Worm (Caenorhabditis elegans) whole organism, L3 larva: ENCODE measurements around the gene Y66C5A.2.

Experiments used
- R02D3.7 ChIP-seq: fragments of 150-350 bp; optimal IDR thresholded peaks from 2 replicates; lab custom pipeline; 2014; ENCODE audit warnings: missing biosample characterization, missing genetic modification characterization
- ZK546.5 ChIP-seq: sonication (generic microtip); optimal IDR thresholded peaks from 2 replicates; lab custom pipeline; 2017; ENCODE audit warnings: missing biosample characterization, missing genetic modification characterization
- aly-2 ChIP-seq: fragments of 150-350 bp; optimal IDR thresholded peaks from 2 replicates; lab custom pipeline; 2014; ENCODE audit warnings: missing biosample characterization, missing genetic modification characterization
- ama-1 ChIP-seq: fragments of 150-350 bp; optimal IDR thresholded peaks from 2 replicates; lab custom pipeline; 2018
- ceh-16 ChIP-seq: sonication (generic microtip); optimal IDR thresholded peaks from 2 replicates; lab custom pipeline; 2017; ENCODE audit warnings: missing biosample characterization, missing genetic modification characterization
- ceh-28 ChIP-seq: fragments of 150-350 bp; optimal IDR thresholded peaks from 2 replicates; lab custom pipeline; 2014; ENCODE audit warnings: missing biosample characterization, missing genetic modification reagents, missing genetic modification characterization
- ceh-82 ChIP-seq: fragments of 150-350 bp; optimal IDR thresholded peaks from 2 replicates; lab custom pipeline; 2014; ENCODE audit warnings: missing biosample characterization, missing genetic modification characterization
- ceh-9 ChIP-seq: sonication (generic microtip); optimal IDR thresholded peaks from 2 replicates; lab custom pipeline; 2018; ENCODE audit warnings: missing biosample characterization, missing genetic modification characterization
- daf-12 ChIP-seq: fragments of 150-350 bp; optimal IDR thresholded peaks from 2 replicates; lab custom pipeline; 2014; ENCODE audit warnings: missing biosample characterization, missing genetic modification reagents, missing genetic modification characterization
- egl-27 ChIP-seq: sonication (generic microtip); optimal IDR thresholded peaks from 4 replicates; lab custom pipeline; 2017; ENCODE audit warnings: missing biosample characterization, missing genetic modification reagents, missing genetic modification characterization
- egl-5 ChIP-seq: fragments of 150-350 bp; optimal IDR thresholded peaks from 2 replicates; lab custom pipeline; 2017; ENCODE audit warnings: missing biosample characterization, missing genetic modification reagents, missing genetic modification characterization, inconsistent platforms
- elt-1 ChIP-seq: fragments of 150-350 bp; optimal IDR thresholded peaks from 2 replicates; lab custom pipeline; 2014; ENCODE audit warnings: missing biosample characterization, missing genetic modification characterization
- elt-2 ChIP-seq: sonication (generic microtip); optimal IDR thresholded peaks from 2 replicates; lab custom pipeline; 2016; ENCODE audit warnings: missing genetic modification reagents, mild to moderate bottlenecking, missing genetic modification characterization, missing compliant biosample characterization
- elt-3 ChIP-seq, 3 experiments: fragments of 150-350 bp in 1 of 3; sonication (generic microtip) in 2 of 3; optimal IDR thresholded peaks; 2 replicates in 2 of 3; 4 replicates in 1 of 3; lab custom pipeline; 2014 to 2017; ENCODE audit warnings: missing biosample characterization in 3 of 3, missing genetic modification characterization in 3 of 3
- eor-1 ChIP-seq, 2 experiments: fragments of 150-350 bp; optimal IDR thresholded peaks; 2 replicates each; lab custom pipeline; 2014 to 2018; ENCODE audit warnings: missing biosample characterization in 2 of 2, missing genetic modification characterization in 2 of 2
- fkh-10 ChIP-seq: sonication (generic microtip); optimal IDR thresholded peaks from 2 replicates; lab custom pipeline; 2017; ENCODE audit warnings: missing biosample characterization, missing genetic modification reagents, missing genetic modification characterization
- fkh-2 ChIP-seq: fragments of 150-350 bp; optimal IDR thresholded peaks from 2 replicates; lab custom pipeline; 2014; ENCODE audit warnings: missing biosample characterization, missing genetic modification reagents, missing genetic modification characterization
- fos-1 ChIP-seq: fragments of 150-350 bp; optimal IDR thresholded peaks from 2 replicates; lab custom pipeline; 2014; ENCODE audit warnings: missing biosample characterization, missing genetic modification characterization
- hmg-11 ChIP-seq: sonication (generic microtip); optimal IDR thresholded peaks from 2 replicates; lab custom pipeline; 2016; ENCODE audit warnings: missing genetic modification characterization, missing compliant biosample characterization
- jun-1 ChIP-seq: fragments of 150-350 bp; optimal IDR thresholded peaks from 2 replicates; lab custom pipeline; 2014; ENCODE audit warnings: missing biosample characterization, missing genetic modification reagents, missing genetic modification characterization
- lin-15B ChIP-seq: fragments of 150-350 bp; optimal IDR thresholded peaks from 2 replicates; lab custom pipeline; 2014; ENCODE audit warnings: missing biosample characterization, missing genetic modification characterization
- lin-39 ChIP-seq: fragments of 150-350 bp; optimal IDR thresholded peaks from 2 replicates; lab custom pipeline; 2018; ENCODE audit warnings: missing biosample characterization, missing genetic modification reagents, missing genetic modification characterization
- mdl-1 ChIP-seq: fragments of 150-350 bp; optimal IDR thresholded peaks from 2 replicates; lab custom pipeline; 2014; ENCODE audit warnings: missing biosample characterization, missing genetic modification characterization
- mml-1 ChIP-seq: fragments of 150-350 bp; sonication (generic microtip); optimal IDR thresholded peaks from 3 replicates; lab custom pipeline; 2014; ENCODE audit warnings: missing biosample characterization, missing genetic modification characterization
- nfya-1 ChIP-seq: sonication (generic microtip); optimal IDR thresholded peaks from 2 replicates; lab custom pipeline; 2017; ENCODE audit warnings: missing genetic modification characterization, mild to moderate bottlenecking, missing compliant biosample characterization, antibody characterized with exemption, moderate library complexity; ENCODE audit not compliant: insufficient read depth
- nhr-11 ChIP-seq: fragments of 150-350 bp; optimal IDR thresholded peaks from 2 replicates; lab custom pipeline; 2014; ENCODE audit warnings: missing biosample characterization, missing genetic modification characterization
- nhr-12 ChIP-seq: fragments of 150-350 bp; optimal IDR thresholded peaks from 2 replicates; lab custom pipeline; 2014; ENCODE audit warnings: missing biosample characterization, missing genetic modification characterization
- nhr-23 ChIP-seq: fragments of 150-350 bp; optimal IDR thresholded peaks from 2 replicates; lab custom pipeline; 2014; ENCODE audit warnings: missing biosample characterization, missing genetic modification reagents, missing genetic modification characterization
- nhr-237 ChIP-seq: fragments of 150-350 bp; optimal IDR thresholded peaks from 2 replicates; lab custom pipeline; 2014; ENCODE audit warnings: missing biosample characterization, missing genetic modification characterization
- nhr-25 ChIP-seq: sonication (generic microtip); optimal IDR thresholded peaks from 2 replicates; lab custom pipeline; 2017; ENCODE audit warnings: missing biosample characterization, missing genetic modification characterization
- nhr-28 ChIP-seq: fragments of 150-350 bp; optimal IDR thresholded peaks from 2 replicates; lab custom pipeline; 2014; ENCODE audit warnings: missing biosample characterization, missing genetic modification characterization
- nhr-43 ChIP-seq: sonication (generic microtip); optimal IDR thresholded peaks from 2 replicates; lab custom pipeline; 2016; ENCODE audit warnings: mild to moderate bottlenecking, missing genetic modification characterization, missing compliant biosample characterization; ENCODE audit not compliant: poor library complexity, severe bottlenecking
- nhr-67 ChIP-seq: fragments of 150-350 bp; optimal IDR thresholded peaks from 2 replicates; lab custom pipeline; 2014; ENCODE audit warnings: missing biosample characterization, missing genetic modification characterization
- nhr-76 ChIP-seq: fragments of 150-350 bp; sonication (generic microtip); optimal IDR thresholded peaks from 5 replicates; lab custom pipeline; 2014; ENCODE audit warnings: missing biosample characterization, missing genetic modification characterization
- nhr-77 ChIP-seq: fragments of 150-350 bp; optimal IDR thresholded peaks from 2 replicates; lab custom pipeline; 2014; ENCODE audit warnings: missing biosample characterization, missing genetic modification characterization
- pha-4 ChIP-seq: fragments of 150-350 bp; optimal IDR thresholded peaks from 2 replicates; lab custom pipeline; 2014; ENCODE audit warnings: missing biosample characterization, missing genetic modification reagents, missing genetic modification characterization
- pqm-1 ChIP-seq: fragments of 150-350 bp; optimal IDR thresholded peaks from 2 replicates; lab custom pipeline; 2017; ENCODE audit warnings: missing biosample characterization, missing genetic modification characterization, inconsistent platforms
- sea-2 ChIP-seq: fragments of 150-350 bp; sonication (generic microtip); optimal IDR thresholded peaks from 4 replicates; lab custom pipeline; 2014; ENCODE audit warnings: missing biosample characterization, missing genetic modification reagents, missing genetic modification characterization
- skn-1 ChIP-seq: fragments of 150-350 bp; optimal IDR thresholded peaks from 2 replicates; lab custom pipeline; 2014; ENCODE audit warnings: missing biosample characterization, missing genetic modification characterization
- snpc-4 ChIP-seq: fragments of 150-350 bp; optimal IDR thresholded peaks from 2 replicates; lab custom pipeline; 2014; ENCODE audit warnings: missing biosample characterization, missing genetic modification characterization
- tbx-2 ChIP-seq: sonication (generic microtip); optimal IDR thresholded peaks from 2 replicates; lab custom pipeline; 2016; ENCODE audit warnings: mild to moderate bottlenecking, missing genetic modification characterization, missing compliant biosample characterization
- unc-39 ChIP-seq: sonication (generic microtip); optimal IDR thresholded peaks from 4 replicates; lab custom pipeline; 2017; ENCODE audit warnings: missing biosample characterization, missing genetic modification characterization
- unc-62 ChIP-seq: fragments of 150-350 bp; sonication (generic microtip); optimal IDR thresholded peaks from 4 replicates; lab custom pipeline; 2014; ENCODE audit warnings: missing biosample characterization, missing genetic modification reagents, missing genetic modification characterization
- ztf-11 ChIP-seq: fragments of 150-350 bp; optimal IDR thresholded peaks from 2 replicates; lab custom pipeline; 2014; ENCODE audit warnings: missing biosample characterization, missing genetic modification characterization
- ztf-4 ChIP-seq: fragments of 150-350 bp; optimal IDR thresholded peaks from 2 replicates; lab custom pipeline; 2014; ENCODE audit warnings: missing biosample characterization, missing genetic modification characterization

The Y66C5A.2 gene

ce11 chrX:14504551-14504902 lies 44.0 kb downstream of the Y66C5A.2 start:
- TF ChIP-seq lin-15B (no peak), jun-1 (tag; lab: Kevin White, UChicago) (peak; percentile 34), pqm-1 (tag; lab: Kevin White, UChicago) (peak; percentile 40), elt-2 (peak; percentile 87)
- TF ChIP-seq, all 47 proteins: peak for 3

ce11 chrX:14505578-14506353 lies 45.3 kb downstream of the Y66C5A.2 start:
- TF ChIP-seq eor-1 (tag; optimal IDR thresholded peaks at IDR 0.05; lab: Kevin White, UChicago) (no peak), jun-1 (tag; lab: Kevin White, UChicago) (peak; percentile 66), skn-1 (no peak), mdl-1 (peak; percentile 30), egl-27 (tag; lab: Kevin White, UChicago) (peak; percentile 50), hmg-11 (tag; lab: Kevin White, UChicago) (peak; percentile 35), nhr-77 (peak; percentile 56), ama-1 (lab: Kevin White, UChicago) (no peak), pha-4 (tag; lab: Kevin White, UChicago) (peak; percentile 94), aly-2 (tag; lab: Kevin White, UChicago) (no peak), pqm-1 (tag; lab: Kevin White, UChicago) (peak; percentile 66), R02D3.7 (tag; lab: Kevin White, UChicago) (peak; percentile 33), unc-62 (GFP tag; lab: Kevin White, UChicago) (no peak), tbx-2 (tag; lab: Kevin White, UChicago) (no peak), snpc-4 (tag; lab: Kevin White, UChicago) (no peak), ceh-82 (tag; lab: Kevin White, UChicago) (no peak), ceh-28 (tag; lab: Kevin White, UChicago) (no peak), mml-1 (tag; lab: Kevin White, UChicago) (no peak), elt-3 (tag; optimal IDR thresholded peaks at IDR 0.05; lab: Kevin White, UChicago) (peak in 2 of 3 experiments; percentile 28 to 70), elt-2 (peak; percentile 94)

ce11 chrX:14507992-14508391 lies 47.5 kb downstream of the Y66C5A.2 start:
- peak; percentile 38 for TF ChIP-seq unc-62 (GFP tag; lab: Kevin White, UChicago)
- no peak for TF ChIP-seq nhr-12 (tag; lab: Kevin White, UChicago)
- no peak for TF ChIP-seq fos-1 (tag; lab: Kevin White, UChicago)
- peak; percentile 98 for TF ChIP-seq nhr-25 (tag; lab: Kevin White, UChicago)
- TF ChIP-seq elt-2 = no peak
- TF ChIP-seq fkh-10 = no peak
- TF ChIP-seq elt-1 (tag; lab: Kevin White, UChicago) = peak; percentile 79
- no peak for TF ChIP-seq ceh-9
- TF ChIP-seq nhr-76 (tag; lab: Kevin White, UChicago) = no peak
- no peak for TF ChIP-seq R02D3.7 (tag; lab: Kevin White, UChicago)
- no peak for TF ChIP-seq nhr-77
- TF ChIP-seq nhr-28 (tag; lab: Kevin White, UChicago) = no peak
- TF ChIP-seq fkh-2 (tag; lab: Kevin White, UChicago) = no peak
- TF ChIP-seq eor-1 (tag; optimal IDR thresholded peaks at IDR 0.05; lab: Kevin White, UChicago) = no peak
- TF ChIP-seq nhr-11 = no peak
- TF ChIP-seq nfya-1 (tag; lab: Kevin White, UChicago) = no peak
- TF ChIP-seq nhr-237 (tag; lab: Kevin White, UChicago) = no peak
- no peak for TF ChIP-seq pha-4 (tag; lab: Kevin White, UChicago)
- TF ChIP-seq pqm-1 (tag; lab: Kevin White, UChicago) = no peak
- peak; percentile 8 for TF ChIP-seq egl-27 (tag; lab: Kevin White, UChicago)
- no peak for TF ChIP-seq sea-2 (GFP tag; lab: Kevin White, UChicago)
- TF ChIP-seq ztf-4 (tag; lab: Kevin White, UChicago) = no peak
- TF ChIP-seq lin-15B = no peak
- TF ChIP-seq ceh-16 (tag; lab: Kevin White, UChicago) = no peak
- peak; percentile 77 for TF ChIP-seq nhr-43 (tag; lab: Kevin White, UChicago)
- no peak for TF ChIP-seq tbx-2 (tag; lab: Kevin White, UChicago)
- no peak for TF ChIP-seq ceh-28 (tag; lab: Kevin White, UChicago)
- no peak for TF ChIP-seq mml-1 (tag; lab: Kevin White, UChicago)
- TF ChIP-seq snpc-4 (tag; lab: Kevin White, UChicago) = no peak
- TF ChIP-seq ama-1 (lab: Kevin White, UChicago) = no peak
- no peak for TF ChIP-seq skn-1
- TF ChIP-seq nhr-23 (tag; lab: Kevin White, UChicago) = peak; percentile 42
- no peak for TF ChIP-seq mdl-1
- no peak for TF ChIP-seq nhr-67 (tag; lab: Kevin White, UChicago)
- TF ChIP-seq jun-1 (tag; lab: Kevin White, UChicago) = no peak
- TF ChIP-seq hmg-11 (tag; lab: Kevin White, UChicago) = no peak
- no peak for TF ChIP-seq lin-39 (tag; lab: Kevin White, UChicago)
- TF ChIP-seq elt-3 (tag; optimal IDR thresholded peaks at IDR 0.05; lab: Kevin White, UChicago) = peak in 1 of 3 experiments; percentile 35
- TF ChIP-seq ceh-82 (tag; lab: Kevin White, UChicago) = no peak
- no peak for TF ChIP-seq unc-39 (tag; lab: Kevin White, UChicago)
- no peak for TF ChIP-seq daf-12 (tag; lab: Kevin White, UChicago)
- TF ChIP-seq egl-5 (tag; lab: Kevin White, UChicago) = no peak
- no peak for TF ChIP-seq ztf-11 (tag; lab: Kevin White, UChicago)
- no peak for TF ChIP-seq aly-2 (tag; lab: Kevin White, UChicago)
- no peak for TF ChIP-seq ZK546.5 (tag; lab: Kevin White, UChicago)
